Worm (Caenorhabditis elegans) whole organism, L4/young adult: Measurements from ENCODE around the gene aqp-2.

Source experiments
- dao-5 ChIP-seq: sonication (generic microtip); optimal IDR thresholded peaks from 2 replicates; lab custom pipeline; 2016; ENCODE audit warnings: missing genotype, missing genetic modification characterization, moderate library complexity, missing compliant biosample characterization
- him-1 ChIP-seq: sonication (generic microtip); optimal IDR thresholded peaks from 2 replicates; lab custom pipeline; 2016; ENCODE audit warnings: missing genotype, missing genetic modification reagents, missing genetic modification characterization, missing compliant biosample characterization

DNA sequence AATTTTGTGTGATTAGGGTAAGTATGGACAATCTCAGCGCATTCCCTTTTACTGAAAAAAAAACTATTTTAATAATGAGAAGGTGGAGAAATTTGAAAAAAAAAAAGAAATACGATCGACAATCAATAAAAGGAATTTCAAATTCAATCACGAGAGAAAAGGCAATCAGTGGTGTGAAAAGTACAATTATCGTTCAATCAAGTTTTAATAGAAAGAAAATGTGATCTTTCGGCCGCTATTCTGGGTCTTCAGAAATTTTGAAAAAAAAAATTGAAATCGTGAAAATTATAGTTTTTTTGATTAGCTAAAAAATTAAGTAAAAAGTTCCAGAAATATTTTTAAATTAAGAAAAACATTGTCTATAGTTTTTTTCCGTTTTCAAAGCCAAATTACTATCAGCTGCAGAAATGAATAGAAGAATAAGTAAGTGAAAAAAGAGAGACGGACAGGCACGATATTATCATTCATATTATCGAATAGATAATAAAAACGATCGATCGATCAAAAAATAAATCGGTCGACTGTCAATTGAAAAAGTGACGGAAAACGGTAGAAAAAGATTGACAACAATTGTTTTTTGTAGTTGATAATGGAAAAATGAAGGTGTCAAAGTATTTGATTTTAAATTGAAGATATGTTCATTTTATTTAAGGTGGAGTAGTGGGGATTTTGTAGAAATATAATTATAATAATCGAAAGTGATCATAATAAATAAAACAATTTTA, 18.4 kb upstream of the aqp-2 start, which contains the start of gene gldi-3:
- TF ChIP-seq dao-5 (tag; lab: Kevin White, UChicago), result no peak
- TF ChIP-seq him-1, result no peak
